Worm (Caenorhabditis elegans): ENCODE data around the gene uda-1.
A peak's percentile ranks its signal among the peaks of the same experiment; 100 is the strongest.

Gene uda-1

ce11 chrV:9974264-9974663 lies 30.3 kb upstream of the uda-1 start:
- TF ChIP-seq ces-1 (GFP tag; optimal IDR thresholded peaks at IDR 0.05), result peak; percentile 40
- no peak for TF ChIP-seq elt-1 (tag; optimal IDR thresholded peaks at IDR 0.05; ENCODE audit: borderline replicate concordance, insufficient read depth)
- no peak for TF ChIP-seq ham-2 (GFP tag; optimal IDR thresholded peaks at IDR 0.05)

- TF ChIP-seq unc-120 (tag; optimal IDR thresholded peaks at IDR 0.05; ENCODE audit: poor library complexity, severe bottlenecking), result no peak
- no peak for TF ChIP-seq nhr-237 (tag; optimal IDR thresholded peaks at IDR 0.05)
- no peak for TF ChIP-seq lsy-2 (tag; optimal IDR thresholded peaks at IDR 0.05)
- no peak for TF ChIP-seq elt-3 (tag; optimal IDR thresholded peaks at IDR 0.05)
- no peak for TF ChIP-seq blmp-1 (tag; optimal IDR thresholded peaks at IDR 0.05)
- no peak for TF ChIP-seq flh-1 (GFP tag; optimal IDR thresholded peaks at IDR 0.05)
- TF ChIP-seq unc-62 (GFP tag; optimal IDR thresholded peaks at IDR 0.05), result no peak
- no peak for TF ChIP-seq M03D4.4 (tag; optimal IDR thresholded peaks at IDR 0.05)
- no peak for TF ChIP-seq tbx-8 (GFP tag; optimal IDR thresholded peaks at IDR 0.05)
- no peak for TF ChIP-seq ces-1 (GFP tag; optimal IDR thresholded peaks at IDR 0.05)
These were observed 28.4 kb upstream of the uda-1 start, which contains the start of gene unc-41 for ce11 chrV:9976138-9976537. Gene unc-41, minus strand, starts transcription at chrV:9976238.

- TF ChIP-seq ces-1 (GFP tag; optimal IDR thresholded peaks at IDR 0.05) (peak; percentile 89), unc-62 (GFP tag; optimal IDR thresholded peaks at IDR 0.05) (no peak)
These were observed 27.3 kb upstream of the uda-1 start for ce11 chrV:9977211-9977610.

ce11 chrV:9978425-9978824 lies 26.1 kb upstream of the uda-1 start:
- TF ChIP-seq ces-1 (GFP tag; optimal IDR thresholded peaks at IDR 0.05) (peak; percentile 46), zip-8 (tag; optimal IDR thresholded peaks at IDR 0.05) (no peak)

- TF ChIP-seq ham-2 (GFP tag; optimal IDR thresholded peaks at IDR 0.05) (peak; percentile 19), sptf-1 (tag; optimal IDR thresholded peaks at IDR 0.05) (peak; percentile 50), cnd-1 (tag; optimal IDR thresholded peaks at IDR 0.05) (peak; percentile 12), lin-13 (tag; optimal IDR thresholded peaks at IDR 0.05) (peak; percentile 24), ces-1 (GFP tag; optimal IDR thresholded peaks at IDR 0.05) (peak; percentile 28), mep-1 (tag; optimal IDR thresholded peaks at IDR 0.05) (peak; percentile 34), lsy-2 (tag; optimal IDR thresholded peaks at IDR 0.05) (peak; percentile 27), unc-120 (tag; optimal IDR thresholded peaks at IDR 0.05; ENCODE audit: poor library complexity, severe bottlenecking) (peak; percentile 28)
These were observed 23.6 kb upstream of the uda-1 start, which contains the start of the genes ruvb-1 and tofu-1 for ce11 chrV:9980731-9981483. Gene ruvb-1, minus strand, starts transcription at chrV:9980802. Gene tofu-1, plus strand, starts transcription at chrV:9981147.

ce11 chrV:9982568-9982967 lies 22.0 kb upstream of the uda-1 start, which contains the start of gene C27H6.9:
Gene C27H6.9, plus strand, starts transcription at chrV:9982868.
- TF ChIP-seq unc-39 (tag; optimal IDR thresholded peaks at IDR 0.05) (no peak), drap-1 (GFP tag; optimal IDR thresholded peaks at IDR 0.05) (no peak), lsy-2 (tag; optimal IDR thresholded peaks at IDR 0.05) (no peak), elt-3 (tag; optimal IDR thresholded peaks at IDR 0.05) (no peak), ceh-39 (tag; optimal IDR thresholded peaks at IDR 0.05) (no peak), cnd-1 (tag; optimal IDR thresholded peaks at IDR 0.05) (no peak), nhr-237 (tag; optimal IDR thresholded peaks at IDR 0.05) (no peak), sem-2 (GFP tag; optimal IDR thresholded peaks at IDR 0.05) (no peak), lin-32 (GFP tag; optimal IDR thresholded peaks at IDR 0.05) (no peak), elt-1 (tag; optimal IDR thresholded peaks at IDR 0.05; ENCODE audit: borderline replicate concordance, insufficient read depth) (no peak)

- TF ChIP-seq ztf-11 (tag; optimal IDR thresholded peaks at IDR 0.05), result no peak
- no peak for TF ChIP-seq nhr-12 (tag; optimal IDR thresholded peaks at IDR 0.05)
- no peak for TF ChIP-seq hlh-1 (tag; optimal IDR thresholded peaks at IDR 0.05)
- no peak for TF ChIP-seq snpc-4 (tag; optimal IDR thresholded peaks at IDR 0.05)
- no peak for TF ChIP-seq nhr-28 (tag; optimal IDR thresholded peaks at IDR 0.05)
These were observed 21.0 kb upstream of the uda-1 start for ce11 chrV:9983529-9983928.

Data from whole organism, mixed stage, embryonic.